Fruit fly (Drosophila melanogaster) whole organism, embryonic: Measurements from ENCODE around the gene CG4968.
A peak's percentile ranks its signal among the peaks of the same experiment; 100 is the strongest.

Experiments used
- CG11247 ChIP-seq: fragments of 200-800 bp; sonication (Bioruptor generic); IDR thresholded peaks from 2 replicates; pipeline ENCODE4 v1.3.6; 2022; ENCODE audit warnings: missing biosample characterization, missing genetic modification characterization
- CG12659 ChIP-seq: fragments of 200-800 bp; sonication (Bioruptor generic); optimal IDR thresholded peaks from 3 replicates; lab custom pipeline; 2017; ENCODE audit warnings: mild to moderate bottlenecking, missing biosample characterization, missing genetic modification reagents, missing genetic modification characterization
- CG1603 ChIP-seq: fragments of 200-800 bp; sonication (Bioruptor generic); optimal IDR thresholded peaks from 2 replicates; lab custom pipeline; 2019; ENCODE audit warnings: missing biosample characterization, mild to moderate bottlenecking, missing genetic modification characterization, moderate library complexity
- CG18619 ChIP-seq: fragments of 200-800 bp; sonication (Bioruptor generic); optimal IDR thresholded peaks from 3 replicates; lab custom pipeline; 2017; ENCODE audit warnings: missing biosample characterization, mild to moderate bottlenecking, missing genetic modification characterization
- CG2202 ChIP-seq: fragments of 200-800 bp; sonication (Bioruptor generic); optimal IDR thresholded peaks from 2 replicates; lab custom pipeline; 2018; ENCODE audit warnings: missing biosample characterization, mild to moderate bottlenecking, missing genetic modification characterization
- CG30020 ChIP-seq: fragments of 200-800 bp; optimal IDR thresholded peaks from 2 replicates; lab custom pipeline; 2019; ENCODE audit warnings: missing biosample characterization, mild to moderate bottlenecking, missing genetic modification characterization, moderate library complexity
- CG34224 ChIP-seq: fragments of 200-800 bp; sonication (Bioruptor generic); IDR thresholded peaks from 3 replicates; pipeline ENCODE4 v1.3.6; 2022; ENCODE audit warnings: missing biosample characterization, missing genetic modification characterization; ENCODE audit not compliant: partially characterized antibody
- CG4360 ChIP-seq: fragments of 200-800 bp; sonication (Bioruptor generic); IDR thresholded peaks from 2 replicates; pipeline ENCODE4 v1.3.6; 2022; ENCODE audit warnings: missing biosample characterization, missing genetic modification characterization
- CG4617 ChIP-seq: fragments of 200-800 bp; sonication (Bioruptor generic); optimal IDR thresholded peaks from 3 replicates; lab custom pipeline; 2016; ENCODE audit warnings: missing biosample characterization, missing genetic modification characterization, borderline replicate concordance
- CG5180 ChIP-seq: fragments of 200-800 bp; sonication (Bioruptor generic); optimal IDR thresholded peaks from 3 replicates; lab custom pipeline; 2017; ENCODE audit warnings: missing biosample characterization, missing genetic modification characterization, mild to moderate bottlenecking, moderate library complexity, missing genetic modification reagents
- CG6654 ChIP-seq: fragments of 200-800 bp; sonication (Bioruptor generic); optimal IDR thresholded peaks from 2 replicates; lab custom pipeline; 2017; ENCODE audit warnings: missing biosample characterization, mild to moderate bottlenecking, missing genetic modification characterization
- CG8089 ChIP-seq: fragments of 200-800 bp; sonication (Bioruptor generic); optimal IDR thresholded peaks from 3 replicates; lab custom pipeline; 2016; ENCODE audit warnings: missing biosample characterization, missing genetic modification characterization
- CG8281 ChIP-seq: fragments of 200-800 bp; sonication (Bioruptor generic); optimal IDR thresholded peaks from 2 replicates; lab custom pipeline; 2018; ENCODE audit warnings: missing biosample characterization, mild to moderate bottlenecking, missing genetic modification characterization, moderate library complexity
- CG9215 ChIP-seq: fragments of 200-800 bp; sonication (Bioruptor generic); IDR thresholded peaks from 2 replicates; pipeline ENCODE4 v1.3.6; 2022; ENCODE audit warnings: missing biosample characterization, missing genetic modification characterization
- CG9797 ChIP-seq: fragments of 200-800 bp; sonication (Bioruptor generic); optimal IDR thresholded peaks from 3 replicates; lab custom pipeline; 2018; ENCODE audit warnings: missing biosample characterization, mild to moderate bottlenecking, missing genetic modification characterization
- Doc3 ChIP-seq: fragments of 200-800 bp; sonication (Bioruptor generic); IDR thresholded peaks from 3 replicates; pipeline ENCODE4 v1.3.6; 2022; ENCODE audit warnings: missing biosample characterization, missing genetic modification characterization; ENCODE audit not compliant: partially characterized antibody
- Dp ChIP-seq: fragments of 200-800 bp; sonication (Bioruptor generic); optimal IDR thresholded peaks from 2 replicates; lab custom pipeline; 2018; ENCODE audit warnings: missing biosample characterization, mild to moderate bottlenecking, missing genetic modification characterization, moderate library complexity
- E2f2 ChIP-seq: fragments of 200-800 bp; sonication (Bioruptor generic); IDR thresholded peaks from 2 replicates; pipeline ENCODE4 v1.3.6; 2022; ENCODE audit warnings: missing biosample characterization, missing genetic modification characterization
- ERR ChIP-seq: fragments of 200-800 bp; sonication (Bioruptor generic); optimal IDR thresholded peaks from 2 replicates; lab custom pipeline; 2016; ENCODE audit warnings: missing biosample characterization, missing genetic modification characterization
- Ets97D ChIP-seq: fragments of 200-800 bp; sonication (Bioruptor generic); optimal IDR thresholded peaks from 3 replicates; lab custom pipeline; 2016; ENCODE audit warnings: missing biosample characterization, missing genetic modification characterization
- Kr ChIP-seq: fragments of 200-800 bp; sonication (Bioruptor generic); optimal IDR thresholded peaks from 2 replicates; lab custom pipeline; 2017; ENCODE audit warnings: missing biosample characterization, mild to moderate bottlenecking, missing genetic modification characterization
- MBD-R2 ChIP-seq: fragments of 200-800 bp; sonication (Bioruptor generic); IDR thresholded peaks from 2 replicates; pipeline ENCODE4 v1.3.6; 2022; ENCODE audit warnings: missing biosample characterization, missing genetic modification characterization
- MESR4 ChIP-seq: fragments of 200-800 bp; sonication (Bioruptor generic); optimal IDR thresholded peaks from 2 replicates; lab custom pipeline; 2018; ENCODE audit warnings: missing biosample characterization, mild to moderate bottlenecking, missing genetic modification characterization, moderate library complexity
- Mad ChIP-seq: fragments of 200-800 bp; sonication (Bioruptor generic); optimal IDR thresholded peaks from 2 replicates; lab custom pipeline; 2016; ENCODE audit warnings: missing biosample characterization, missing genetic modification characterization
- Oli ChIP-seq: fragments of 200-800 bp; sonication (Bioruptor generic); optimal IDR thresholded peaks from 2 replicates; lab custom pipeline; 2018; ENCODE audit warnings: missing biosample characterization, mild to moderate bottlenecking, missing genetic modification characterization, moderate library complexity
- Opbp ChIP-seq: fragments of 200-800 bp; sonication (Bioruptor generic); IDR thresholded peaks from 3 replicates; pipeline ENCODE4 v1.3.6; 2022; ENCODE audit warnings: missing biosample characterization, missing genetic modification characterization; ENCODE audit not compliant: partially characterized antibody
- Pdp1 ChIP-seq, 2 experiments: fragments of 200-800 bp; sonication (Bioruptor generic); optimal IDR thresholded peaks; 3 replicates each; lab custom pipeline; 2016; ENCODE audit warnings: missing biosample characterization in 2 of 2, missing genetic modification characterization in 2 of 2, mild to moderate bottlenecking in 1 of 2, moderate library complexity in 1 of 2
- chinmo ChIP-seq: fragments of 200-800 bp; sonication (Bioruptor generic); IDR thresholded peaks from 4 replicates; pipeline ENCODE4 v1.3.6; 2022; ENCODE audit warnings: missing biosample characterization, missing genetic modification characterization; ENCODE audit not compliant: partially characterized antibody
- crc ChIP-seq: fragments of 200-800 bp; sonication (Bioruptor generic); optimal IDR thresholded peaks from 2 replicates; lab custom pipeline; 2016; ENCODE audit warnings: missing biosample characterization, missing genetic modification characterization
- disco-r ChIP-seq: fragments of 200-800 bp; sonication (Bioruptor generic); optimal IDR thresholded peaks from 2 replicates; lab custom pipeline; 2016; ENCODE audit warnings: missing biosample characterization, missing genetic modification characterization
- gfzf ChIP-seq: fragments of 200-800 bp; sonication (Bioruptor generic); optimal IDR thresholded peaks from 2 replicates; lab custom pipeline; 2016; ENCODE audit warnings: missing biosample characterization, mild to moderate bottlenecking, missing genetic modification characterization, moderate library complexity
- kay ChIP-seq: fragments of 200-800 bp; sonication (Bioruptor generic); optimal IDR thresholded peaks from 2 replicates; lab custom pipeline; 2016; ENCODE audit warnings: missing biosample characterization, missing genetic modification characterization
- nerfin-1 ChIP-seq: fragments of 200-800 bp; sonication (Bioruptor generic); optimal IDR thresholded peaks from 3 replicates; lab custom pipeline; 2019; ENCODE audit warnings: missing biosample characterization, mild to moderate bottlenecking, missing genetic modification characterization, moderate library complexity
- pb ChIP-seq: fragments of 200-800 bp; sonication (Bioruptor generic); optimal IDR thresholded peaks from 3 replicates; lab custom pipeline; 2016; ENCODE audit warnings: missing biosample characterization, missing genetic modification characterization
- pfk ChIP-seq: fragments of 200-800 bp; sonication (Bioruptor generic); optimal IDR thresholded peaks from 2 replicates; lab custom pipeline; 2018; ENCODE audit warnings: missing biosample characterization, mild to moderate bottlenecking, missing genetic modification characterization, moderate library complexity
- phol ChIP-seq: fragments of 200-800 bp; sonication (Bioruptor generic); optimal IDR thresholded peaks from 3 replicates; lab custom pipeline; 2018; ENCODE audit warnings: missing biosample characterization, mild to moderate bottlenecking, missing genetic modification characterization, moderate library complexity
- pzg ChIP-seq: fragments of 200-800 bp; sonication (Bioruptor generic); optimal IDR thresholded peaks from 3 replicates; lab custom pipeline; 2018; ENCODE audit warnings: missing biosample characterization, mild to moderate bottlenecking, missing genetic modification characterization, moderate library complexity
- run ChIP-seq: fragments of 200-800 bp; sonication (Bioruptor generic); optimal IDR thresholded peaks from 3 replicates; lab custom pipeline; 2018; ENCODE audit warnings: missing biosample characterization, mild to moderate bottlenecking, missing genetic modification characterization
- sd ChIP-seq: fragments of 200-800 bp; sonication (Bioruptor generic); optimal IDR thresholded peaks from 3 replicates; lab custom pipeline; 2018; ENCODE audit warnings: missing biosample characterization, mild to moderate bottlenecking, missing genetic modification characterization, moderate library complexity
- sens ChIP-seq: fragments of 200-800 bp; sonication (Bioruptor generic); peaks from one replicate; lab custom pipeline; 2016; ENCODE audit warnings: missing biosample characterization, missing genetic modification characterization
- shn ChIP-seq: fragments of 200-800 bp; sonication (Bioruptor generic); optimal IDR thresholded peaks from 3 replicates; lab custom pipeline; 2016; ENCODE audit warnings: missing biosample characterization, missing genetic modification characterization
- sqz ChIP-seq: fragments of 200-800 bp; sonication (Bioruptor generic); optimal IDR thresholded peaks from 3 replicates; lab custom pipeline; 2018; ENCODE audit warnings: missing biosample characterization, mild to moderate bottlenecking, missing genetic modification characterization
- stwl ChIP-seq: fragments of 200-800 bp; sonication (Bioruptor generic); optimal IDR thresholded peaks from 3 replicates; lab custom pipeline; 2018; ENCODE audit warnings: missing biosample characterization, mild to moderate bottlenecking, missing genetic modification characterization, moderate library complexity
- trh ChIP-seq: fragments of 200-800 bp; sonication (Bioruptor generic); optimal IDR thresholded peaks from 2 replicates; lab custom pipeline; 2016; ENCODE audit warnings: missing biosample characterization, missing genetic modification characterization
- ttk ChIP-seq: fragments of 200-800 bp; sonication (Bioruptor generic); IDR thresholded peaks from 2 replicates; pipeline ENCODE4 v2.1.2; 2022; ENCODE audit warnings: missing biosample characterization, missing genetic modification characterization
- unc-4 ChIP-seq: fragments of 200-800 bp; sonication (Bioruptor generic); IDR thresholded peaks from 2 replicates; pipeline ENCODE4 v1.3.6; 2022; ENCODE audit warnings: missing biosample characterization, missing genetic modification characterization; ENCODE audit not compliant: partially characterized antibody
- wek ChIP-seq: fragments of 200-800 bp; sonication (Bioruptor generic); optimal IDR thresholded peaks from 3 replicates; lab custom pipeline; 2018; ENCODE audit warnings: missing biosample characterization, mild to moderate bottlenecking, missing genetic modification characterization, moderate library complexity

The CG4968 gene

dm6 chr2L:10266511-10266910 is 40.2 kb upstream of the CG4968 start, which contains the start of gene CG4953:
Gene CG4953, plus strand, starts transcription at chr2L:10266703.
- TF ChIP-seq CG9797 (GFP tag; lab: Kevin White, UChicago) (peak; percentile 18), Dp (GFP tag; lab: Kevin White, UChicago) (peak; percentile 14), kay (GFP tag; lab: Kevin White, UChicago) (no peak), pb (GFP tag; lab: Kevin White, UChicago) (no peak), CG9215 (GFP tag; lab: Robert Waterston, UW) (no peak), sqz (GFP tag; lab: Kevin White, UChicago) (no peak), Opbp (GFP tag; lab: Robert Waterston, UW) (no peak), MBD-R2 (GFP tag; lab: Robert Waterston, UW) (peak; percentile 66), CG4617 (GFP tag; lab: Kevin White, UChicago) (peak; percentile 25), Mad (GFP tag; lab: Kevin White, UChicago) (no peak), ERR (GFP tag; lab: Kevin White, UChicago) (no peak), CG8089 (GFP tag; lab: Kevin White, UChicago) (no peak), Doc3 (no peak), trh (GFP tag; lab: Kevin White, UChicago) (no peak), CG30020 (peak; percentile 65), CG1603 (tag; lab: Kevin White, UChicago) (peak; percentile 3), wek (GFP tag; lab: Kevin White, UChicago) (peak; percentile 93), disco-r (GFP tag; lab: Kevin White, UChicago) (no peak), phol (tag; lab: Kevin White, UChicago) (peak; percentile 0), CG12659 (GFP tag; lab: Kevin White, UChicago) (peak; percentile 4), E2f2 (GFP tag; lab: Robert Waterston, UW) (peak; percentile 26; the same call in 1 of the 2 replicates), MESR4 (GFP tag; lab: Kevin White, UChicago) (peak; percentile 33), gfzf (peak; percentile 67), pzg (GFP tag; lab: Kevin White, UChicago) (peak; percentile 44), CG6654 (GFP tag; lab: Kevin White, UChicago) (no peak), Oli (tag; lab: Kevin White, UChicago) (no peak), shn (GFP tag; lab: Kevin White, UChicago) (no peak), pfk (GFP tag; lab: Kevin White, UChicago) (peak; percentile 22), CG4360 (no peak), stwl (tag; lab: Kevin White, UChicago) (peak; percentile 32), CG18619 (GFP tag; lab: Kevin White, UChicago) (no peak)

- TF ChIP-seq CG9797 (GFP tag; lab: Kevin White, UChicago) (peak; percentile 30), sd (tag; lab: Kevin White, UChicago) (peak; percentile 79), crc (GFP tag; lab: Kevin White, UChicago) (no peak), CG11247 (GFP tag; lab: Robert Waterston, UW) (no peak), Dp (GFP tag; lab: Kevin White, UChicago) (peak; percentile 18), pzg (GFP tag; lab: Kevin White, UChicago) (peak; percentile 33), CG5180 (GFP tag; lab: Kevin White, UChicago) (no peak), gfzf (peak; percentile 70), unc-4 (GFP tag; lab: Robert Waterston, UW) (no peak), MBD-R2 (GFP tag; lab: Robert Waterston, UW) (peak; percentile 52), chinmo (GFP tag; lab: Robert Waterston, UW) (0 out of 4 replicates have a peak, but pooled peaks have one; percentile 25), E2f2 (GFP tag; lab: Robert Waterston, UW) (peak; percentile 46), Kr (GFP tag; lab: Kevin White, UChicago) (no peak), ttk (GFP tag; lab: Robert Waterston, UW) (no peak), run (tag; lab: Kevin White, UChicago) (no peak), stwl (tag; lab: Kevin White, UChicago) (peak; percentile 30), CG8281 (tag; lab: Kevin White, UChicago) (no peak), Pdp1 (GFP tag; optimal IDR thresholded peaks at IDR 0.05; lab: Kevin White, UChicago) (peak in 1 of 2 experiments; percentile 78), nerfin-1 (peak; percentile 9), Ets97D (peak; percentile 14), CG2202 (tag; lab: Kevin White, UChicago) (no peak), CG6654 (GFP tag; lab: Kevin White, UChicago) (no peak), CG34224 (GFP tag; lab: Robert Waterston, UW) (0 out of 3 replicates have a peak, but pooled peaks have one; percentile 14), sens (GFP tag; lab: Kevin White, UChicago) (peak; percentile 53)
Measured at dm6 chr2L:10268688-10269087, 38.0 kb upstream of the CG4968 start, which contains the start of gene CG4957. Gene CG4957, plus strand, starts transcription at chr2L:10268872.
